Worm (Caenorhabditis elegans) whole organism, mixed stage, embryonic: ENCODE measurements around the gene magu-2.

ENCODE experiments used
- ceh-39 ChIP-seq: fragments of 150-350 bp; optimal IDR thresholded peaks from 2 replicates; lab custom pipeline; 2014; ENCODE audit warnings: missing biosample characterization, missing genetic modification characterization
- lin-13 ChIP-seq: fragments of 150-350 bp; optimal IDR thresholded peaks from 2 replicates; lab custom pipeline; 2014; ENCODE audit warnings: missing biosample characterization, missing genetic modification characterization
- lin-32 ChIP-seq: fragments of 200-800 bp; sonication (Bioruptor generic); optimal IDR thresholded peaks from 2 replicates; lab custom pipeline; 2018; ENCODE audit warnings: mild to moderate bottlenecking, missing genetic modification characterization, missing compliant biosample characterization
- lsy-2 ChIP-seq: fragments of 150-350 bp; optimal IDR thresholded peaks from 2 replicates; lab custom pipeline; 2014; ENCODE audit warnings: missing biosample characterization, missing genetic modification characterization
- mab-5 ChIP-seq: fragments of 150-350 bp; optimal IDR thresholded peaks from 2 replicates; lab custom pipeline; 2014; ENCODE audit warnings: missing biosample characterization, missing genetic modification characterization
- mep-1 ChIP-seq: fragments of 150-350 bp; optimal IDR thresholded peaks from 2 replicates; lab custom pipeline; 2017; ENCODE audit warnings: missing biosample characterization, missing genetic modification reagents, missing genetic modification characterization, inconsistent platforms
- nhr-28 ChIP-seq: fragments of 150-350 bp; optimal IDR thresholded peaks from 2 replicates; lab custom pipeline; 2014; ENCODE audit warnings: missing biosample characterization, missing genetic modification characterization
- snpc-4 ChIP-seq: fragments of 150-350 bp; optimal IDR thresholded peaks from 2 replicates; lab custom pipeline; 2014; ENCODE audit warnings: missing biosample characterization, missing genetic modification characterization
- unc-62 ChIP-seq: fragments of 150-350 bp; optimal IDR thresholded peaks from 2 replicates; lab custom pipeline; 2014; ENCODE audit warnings: missing biosample characterization, missing genetic modification reagents, missing genetic modification characterization

DNA sequence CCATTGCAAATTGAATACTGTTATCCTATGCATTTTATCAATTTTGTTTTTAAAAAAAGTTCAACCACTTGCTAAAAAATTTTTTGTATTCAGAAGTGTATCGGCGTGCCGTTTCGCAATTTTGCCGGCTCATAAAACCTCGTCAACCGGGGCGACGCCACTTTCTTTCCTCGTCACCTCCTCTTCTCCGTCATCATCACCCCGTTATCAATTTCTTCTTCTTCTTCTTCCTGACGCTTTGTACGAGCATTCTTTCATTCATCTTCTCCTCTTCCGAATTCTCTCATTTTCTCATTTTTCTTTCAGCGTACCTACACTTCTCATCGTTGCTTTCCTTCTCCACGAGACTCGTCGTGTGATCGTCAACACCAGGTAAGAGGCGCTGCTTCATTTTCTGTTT, 14.6 kb downstream of the magu-2 start, which contains the start of gene sup-37:
- no peak for TF ChIP-seq nhr-28
- no peak for TF ChIP-seq lsy-2
- no peak for TF ChIP-seq lin-32
- TF ChIP-seq ceh-39 (tag; lab: Kevin White, UChicago) = no peak
- no peak for TF ChIP-seq mep-1 (tag; lab: Kevin White, UChicago)
- TF ChIP-seq lin-13 (tag; lab: Kevin White, UChicago) = no peak
- TF ChIP-seq unc-62 (GFP tag; lab: Kevin White, UChicago) = no peak
- TF ChIP-seq snpc-4 (tag; lab: Kevin White, UChicago) = no peak
- TF ChIP-seq mab-5 (tag; lab: Kevin White, UChicago) = no peak
